Fruit fly (Drosophila melanogaster): ENCODE measurements around the gene CG2211.

CG2211 gene

dm6 chr3L:1313039-1313766 is 22.0 kb downstream of the CG2211 start, which contains the start of the genes sturkopf and Herc4 (continued):
- TF ChIP-seq cwo (GFP tag; optimal IDR thresholded peaks at IDR 0.05) (peak; percentile 57), CG15601 (tag; optimal IDR thresholded peaks at IDR 0.05) (no peak), CG17829 (tag; optimal IDR thresholded peaks at IDR 0.05) (peak; percentile 67), wdn (GFP tag; IDR thresholded peaks at IDR 0.05) (peak; percentile 49), sob (GFP tag; IDR thresholded peaks at IDR 0.05) (peak; percentile 54), HmgZ (tag; optimal IDR thresholded peaks at IDR 0.05) (peak; percentile 30), CG9437 (GFP tag; optimal IDR thresholded peaks at IDR 0.05) (peak; percentile 85), crol (GFP tag; IDR thresholded peaks at IDR 0.05) (no peak), ftz-f1 (GFP tag; optimal IDR thresholded peaks at IDR 0.05) (peak; percentile 64), Nf-YC (tag; optimal IDR thresholded peaks at IDR 0.05) (peak; percentile 84), CG4404 (GFP tag; IDR thresholded peaks at IDR 0.05) (no peak), psq (GFP tag; optimal IDR thresholded peaks at IDR 0.05) (peak; percentile 39), Fer2 (tag; optimal IDR thresholded peaks at IDR 0.05) (peak; percentile 31), Pdp1 (GFP tag; optimal IDR thresholded peaks at IDR 0.05) (peak; percentile 60 to 87), sr (GFP tag; IDR thresholded peaks at IDR 0.05) (no peak), nerfin-1 (tag; optimal IDR thresholded peaks at IDR 0.05) (peak; percentile 59), lilli (GFP tag; optimal IDR thresholded peaks at IDR 0.05) (peak; percentile 80), CG15696 (tag; optimal IDR thresholded peaks at IDR 0.05) (peak; percentile 24), Drgx (GFP tag; IDR thresholded peaks at IDR 0.05) (0 out of 2 replicates have a peak, but pooled peaks have one; percentile 27), CG3407 (GFP tag; optimal IDR thresholded peaks at IDR 0.05) (peak; percentile 69), caup (GFP tag; optimal IDR thresholded peaks at IDR 0.05; ENCODE audit: severe bottlenecking) (peak; percentile 49), lab (GFP tag; optimal IDR thresholded peaks at IDR 0.05) (no peak), tio (GFP tag; optimal IDR thresholded peaks at IDR 0.05) (no peak), grau (tag; optimal IDR thresholded peaks at IDR 0.05) (peak; percentile 78), lbe (GFP tag; optimal IDR thresholded peaks at IDR 0.05) (no peak), repo (GFP tag; optimal IDR thresholded peaks at IDR 0.05) (no peak), C15 (GFP tag; IDR thresholded peaks at IDR 0.05) (no peak), Rfx (GFP tag; IDR thresholded peaks at IDR 0.05) (peak; percentile 83), CG11456 (GFP tag; IDR thresholded peaks at IDR 0.05) (peak; percentile 90), CG17361 (GFP tag; IDR thresholded peaks at IDR 0.05) (peak; percentile 94), CG7839 (tag; optimal IDR thresholded peaks at IDR 0.05) (peak; percentile 77), Dip3 (GFP tag; optimal IDR thresholded peaks at IDR 0.05) (peak; percentile 74), kni (GFP tag; optimal IDR thresholded peaks at IDR 0.05) (no peak), CG34422 (GFP tag; IDR thresholded peaks at IDR 0.05) (peak; percentile 7; the same call in 1 of the 3 replicates), Ptx1 (GFP tag; IDR thresholded peaks at IDR 0.05) (peak; percentile 57), gcm (GFP tag; optimal IDR thresholded peaks at IDR 0.05) (peak; percentile 60), trh (GFP tag; optimal IDR thresholded peaks at IDR 0.05) (peak; percentile 48), bowl (GFP tag; IDR thresholded peaks at IDR 0.05) (no peak), fu2 (GFP tag; optimal IDR thresholded peaks at IDR 0.05) (peak; percentile 76), tap (tag; optimal IDR thresholded peaks at IDR 0.05) (peak; percentile 36), chinmo (GFP tag; IDR thresholded peaks at IDR 0.05; ENCODE audit: partially characterized antibody) (no peak), toy (GFP tag; IDR thresholded peaks at IDR 0.05) (peak; percentile 18; the same call in 1 of the 2 replicates), fd96Cb (tag; optimal IDR thresholded peaks at IDR 0.05) (peak; percentile 8), stc (GFP tag; IDR thresholded peaks at IDR 0.05) (no peak), CG12299 (tag; optimal IDR thresholded peaks at IDR 0.05) (no peak), eve (GFP tag; optimal IDR thresholded peaks at IDR 0.05) (no peak), Six4 (GFP tag; optimal IDR thresholded peaks at IDR 0.05) (peak; percentile 8), inv (GFP tag; IDR thresholded peaks at IDR 0.05; ENCODE audit: partially characterized antibody) (no peak), twi (tag; optimal IDR thresholded peaks at IDR 0.05) (peak; percentile 43)

Data from whole organism, embryonic.